Worm (Caenorhabditis elegans) whole organism, L4 larva: Measurements from ENCODE around the gene dmsr-5.

Source experiments
- lin-39 ChIP-seq: fragments of 150-350 bp; optimal IDR thresholded peaks from 2 replicates; lab custom pipeline; 2014; ENCODE audit warnings: missing biosample characterization, missing genetic modification reagents, missing genetic modification characterization
- mxl-2 ChIP-seq: fragments of 200-800 bp; sonication (Bioruptor generic); conservative IDR thresholded peaks from 2 replicates; pipeline ENCODE4 v1.3.6; 2022; ENCODE audit warnings: missing genetic modification reagents, missing genetic modification characterization, missing compliant biosample characterization
- nhr-10 ChIP-seq: fragments of 150-350 bp; optimal IDR thresholded peaks from 2 replicates; lab custom pipeline; 2014; ENCODE audit warnings: missing biosample characterization, missing genetic modification characterization
- snpc-4 ChIP-seq: fragments of 150-350 bp; optimal IDR thresholded peaks from 2 replicates; lab custom pipeline; 2014; ENCODE audit warnings: missing biosample characterization, missing genetic modification characterization
- unc-130 ChIP-seq: sonication (generic microtip); optimal IDR thresholded peaks from 2 replicates; lab custom pipeline; 2016; ENCODE audit warnings: missing genetic modification reagents, missing genetic modification characterization, missing compliant biosample characterization
- zag-1 ChIP-seq: fragments of 150-350 bp; optimal IDR thresholded peaks from 2 replicates; lab custom pipeline; 2014; ENCODE audit warnings: missing biosample characterization, missing genetic modification characterization

DNA sequence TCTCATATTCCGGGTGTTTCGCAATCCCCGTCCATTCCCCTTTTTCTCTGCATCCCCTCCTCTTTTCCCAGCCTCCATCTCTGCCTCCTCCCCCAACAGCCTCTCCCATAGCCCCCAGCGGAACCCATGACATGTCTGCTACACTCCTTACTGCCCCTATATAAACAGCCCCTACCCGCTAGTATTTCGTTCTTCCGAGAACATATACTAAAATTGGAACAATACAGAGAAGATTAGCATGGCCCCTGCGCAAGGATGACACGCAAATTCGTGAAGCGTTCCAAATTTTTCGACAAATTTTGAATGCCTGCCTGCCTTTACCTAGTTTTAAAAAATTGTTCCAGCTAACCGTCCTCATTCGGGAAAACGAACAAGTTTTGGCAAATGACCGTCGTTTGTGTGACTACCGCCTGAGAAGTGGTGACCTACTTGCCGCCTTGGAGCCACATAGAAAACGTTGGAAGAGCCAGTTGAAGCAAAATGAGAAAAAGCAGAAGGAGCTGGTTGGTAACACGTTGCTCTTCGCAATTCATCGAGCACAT, 5.5 kb downstream of the dmsr-5 start:
- peak; percentile 74 for TF ChIP-seq nhr-10 (tag; lab: Kevin White, UChicago)
- TF ChIP-seq lin-39 (tag; lab: Kevin White, UChicago) = no peak
- TF ChIP-seq snpc-4 = peak; percentile 100
- peak; percentile 91 for TF ChIP-seq mxl-2 (GFP tag; lab: Robert Waterston, UW)
- TF ChIP-seq zag-1 (tag; lab: Kevin White, UChicago) = peak; percentile 70
- peak; percentile 86 for TF ChIP-seq unc-130 (GFP tag; lab: Kevin White, UChicago)
